Worm (Caenorhabditis elegans): ENCODE data around the gene nhr-119.

Gene nhr-119

DNA sequence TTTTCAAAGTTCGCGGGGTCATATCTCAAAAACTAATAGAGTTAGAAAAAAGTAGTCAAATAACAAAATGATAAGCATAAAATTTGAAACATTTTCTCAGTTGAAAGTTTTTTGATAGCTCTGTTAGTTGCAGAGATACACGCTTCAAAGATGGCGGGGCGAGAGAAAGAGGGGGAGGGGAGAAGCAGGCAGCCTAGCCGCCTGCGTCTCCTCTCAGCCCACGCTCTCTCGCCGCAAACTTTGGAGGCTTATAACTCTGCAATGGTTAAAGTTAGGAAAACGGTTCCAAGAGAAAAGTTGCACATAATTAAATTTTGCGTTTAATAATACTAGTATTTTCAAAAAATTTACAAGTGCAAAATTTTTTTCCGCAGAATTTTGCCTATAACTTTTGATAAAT, 1.4 kb upstream of the nhr-119 start:
- TF ChIP-seq hmg-1.2 (GFP tag; IDR thresholded peaks at IDR 0.05) (peak; percentile 55), madf-3 (GFP tag; IDR thresholded peaks at IDR 0.05) (no peak), hmg-20 (GFP tag; IDR thresholded peaks at IDR 0.05) (no peak), zfh-2 (GFP tag; conservative IDR thresholded peaks at IDR 0.05) (peak; percentile 58; the same call in 1 of the 2 replicates), snpc-1.3 (tag; optimal IDR thresholded peaks at IDR 0.05; ENCODE audit: insufficient read depth) (no peak), akir-1 (GFP tag; optimal IDR thresholded peaks at IDR 0.05) (no peak), nfya-1 (tag; optimal IDR thresholded peaks at IDR 0.05; ENCODE audit: borderline replicate concordance, insufficient read depth) (no peak), repo-1 (tag; optimal IDR thresholded peaks at IDR 0.05) (no peak)

ce11 chrII:2797951-2798350, 2.4 kb downstream of the nhr-119 start:
- no peak for TF ChIP-seq chd-7 (tag; optimal IDR thresholded peaks at IDR 0.05)
- no peak for TF ChIP-seq hrde-1 (tag; optimal IDR thresholded peaks at IDR 0.05; ENCODE audit: borderline replicate concordance)
- no peak for TF ChIP-seq T07F8.4 (tag; optimal IDR thresholded peaks at IDR 0.05)
- TF ChIP-seq mes-4 (tag; optimal IDR thresholded peaks at IDR 0.05), result no peak
- TF ChIP-seq F33H1.4 (GFP tag; IDR thresholded peaks at IDR 0.05), result no peak
- no peak for TF ChIP-seq ceh-79 (tag; optimal IDR thresholded peaks at IDR 0.05)
- TF ChIP-seq rpc-1 (optimal IDR thresholded peaks at IDR 0.05), result no peak
- TF ChIP-seq rpc-1 (tag; optimal IDR thresholded peaks at IDR 0.05), result no peak
- TF ChIP-seq snpc-1.1 (tag; optimal IDR thresholded peaks at IDR 0.05; ENCODE audit: insufficient read depth), result no peak
- no peak for TF ChIP-seq snpc-1.3 (tag; optimal IDR thresholded peaks at IDR 0.05; ENCODE audit: insufficient read depth)
- TF ChIP-seq let-526 (GFP tag; IDR thresholded peaks at IDR 0.05), result no peak
- TF ChIP-seq attf-3 (GFP tag; conservative IDR thresholded peaks at IDR 0.05), result no peak
- no peak for TF ChIP-seq lin-40 (tag; optimal IDR thresholded peaks at IDR 0.05)
- TF ChIP-seq nfya-1 (tag; optimal IDR thresholded peaks at IDR 0.05; ENCODE audit: borderline replicate concordance, insufficient read depth), result no peak
- no peak for TF ChIP-seq ceh-40 (GFP tag; IDR thresholded peaks at IDR 0.05)
- TF ChIP-seq F49E8.2 (tag; optimal IDR thresholded peaks at IDR 0.05; ENCODE audit: insufficient read depth), result no peak
- no peak for TF ChIP-seq lin-26 (GFP tag; IDR thresholded peaks at IDR 0.05)
- TF ChIP-seq pbrm-1 (GFP tag; IDR thresholded peaks at IDR 0.05), result no peak
- no peak for TF ChIP-seq T26A5.8 (tag; optimal IDR thresholded peaks at IDR 0.05)
- no peak for TF ChIP-seq egl-44 (GFP tag; IDR thresholded peaks at IDR 0.05)

- TF ChIP-seq zfh-2 (GFP tag; conservative IDR thresholded peaks at IDR 0.05) (peak; percentile 56), ztf-26 (tag; optimal IDR thresholded peaks at IDR 0.05) (no peak)
Measured at ce11 chrII:2796431-2796830, 4.0 kb downstream of the nhr-119 start.

DNA sequence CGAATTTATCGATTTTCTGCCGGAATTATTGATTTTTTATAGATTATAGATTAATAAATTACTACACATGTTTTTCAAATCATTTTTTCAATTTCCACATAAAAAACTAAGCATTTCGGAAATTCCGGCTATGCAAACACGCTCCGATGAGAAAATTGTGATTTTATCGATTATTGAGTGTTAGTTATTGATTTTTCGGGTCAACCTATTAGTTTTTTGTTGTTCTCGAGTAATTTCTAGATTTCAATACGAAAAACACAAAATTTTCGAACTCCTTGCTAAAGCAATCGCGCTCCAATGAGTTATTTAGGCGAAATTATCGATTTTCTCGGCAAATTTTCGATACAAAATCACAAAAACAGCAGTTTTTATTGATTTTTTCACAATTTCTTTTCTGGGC, 5.0 kb downstream of the nhr-119 start:
- no peak for TF ChIP-seq hsf-1 (GFP tag; IDR thresholded peaks at IDR 0.05)
- TF ChIP-seq lin-35 (GFP tag; optimal IDR thresholded peaks at IDR 0.05), result no peak
- TF ChIP-seq F39B2.1 (GFP tag; IDR thresholded peaks at IDR 0.05), result no peak
- TF ChIP-seq nhr-90 (tag; optimal IDR thresholded peaks at IDR 0.05), result no peak
- TF ChIP-seq snpc-3.4 (tag; optimal IDR thresholded peaks at IDR 0.05), result no peak
- TF ChIP-seq ztf-6 (GFP tag; IDR thresholded peaks at IDR 0.05), result no peak
- no peak for TF ChIP-seq ceh-27 (GFP tag; optimal IDR thresholded peaks at IDR 0.05)
- TF ChIP-seq egrh-3 (GFP tag; IDR thresholded peaks at IDR 0.05), result no peak
- no peak for TF ChIP-seq D2030.7 (GFP tag; IDR thresholded peaks at IDR 0.05)
- no peak for TF ChIP-seq nhr-80 (tag; optimal IDR thresholded peaks at IDR 0.05)
- TF ChIP-seq Y56A3A.18 (GFP tag; IDR thresholded peaks at IDR 0.05), result no peak
